Fruit fly (Drosophila melanogaster): ENCODE results near the gene IntS11.
A peak's percentile ranks its signal among the peaks of the same experiment; 100 is the strongest.

The IntS11 gene

dm6 chr3R:29774360-29775193 is 29.4 kb downstream of the IntS11 start (continued):
- TF ChIP-seq CG5180 (GFP tag; optimal IDR thresholded peaks at IDR 0.05), result no peak
- no peak for TF ChIP-seq CG32772 (GFP tag; IDR thresholded peaks at IDR 0.05)
- no peak for TF ChIP-seq CG13123 (GFP tag; optimal IDR thresholded peaks at IDR 0.05)
- no peak for TF ChIP-seq pita (GFP tag; optimal IDR thresholded peaks at IDR 0.05)
- TF ChIP-seq Tbp (GFP tag; optimal IDR thresholded peaks at IDR 0.05), result peak; percentile 83
- no peak for TF ChIP-seq Nf-YA (GFP tag; IDR thresholded peaks at IDR 0.05)
- TF ChIP-seq Bgb (GFP tag; IDR thresholded peaks at IDR 0.05; ENCODE audit: partially characterized antibody), result peak; percentile 38; the same call in 1 of the 2 replicates
- no peak for TF ChIP-seq en (GFP tag; optimal IDR thresholded peaks at IDR 0.05)
- TF ChIP-seq CG31441 (GFP tag; IDR thresholded peaks at IDR 0.05), result no peak
- no peak for TF ChIP-seq caup (GFP tag; optimal IDR thresholded peaks at IDR 0.05; ENCODE audit: severe bottlenecking)
- TF ChIP-seq jigr1 (GFP tag; IDR thresholded peaks at IDR 0.05), result no peak
- no peak; the same call in 1 of the 2 replicates for TF ChIP-seq ranshi (GFP tag; IDR thresholded peaks at IDR 0.05)
- no peak for TF ChIP-seq nerfin-2 (GFP tag; IDR thresholded peaks at IDR 0.05; ENCODE audit: partially characterized antibody)
- TF ChIP-seq Eip74EF (GFP tag; optimal IDR thresholded peaks at IDR 0.05), result no peak
- TF ChIP-seq CG30431 (GFP tag; optimal IDR thresholded peaks at IDR 0.05), result no peak
- no peak for TF ChIP-seq CG7963 (GFP tag; IDR thresholded peaks at IDR 0.05; ENCODE audit: partially characterized antibody)
- TF ChIP-seq CG33557 (GFP tag; optimal IDR thresholded peaks at IDR 0.05), result peak; percentile 43
- no peak for TF ChIP-seq Gsc (GFP tag; IDR thresholded peaks at IDR 0.05)
- no peak for TF ChIP-seq E2f1 (GFP tag; IDR thresholded peaks at IDR 0.05)
- TF ChIP-seq Meics (GFP tag; optimal IDR thresholded peaks at IDR 0.05), result no peak
- TF ChIP-seq CG2889 (GFP tag; IDR thresholded peaks at IDR 0.05), result no peak
- TF ChIP-seq CG4282 (GFP tag; optimal IDR thresholded peaks at IDR 0.05), result no peak
- no peak for TF ChIP-seq CoRest (tag; optimal IDR thresholded peaks at IDR 0.05)
- 0 out of 2 replicates have a peak, but pooled peaks have one; percentile 37 for TF ChIP-seq Drgx (GFP tag; IDR thresholded peaks at IDR 0.05)
- TF ChIP-seq CG10274 (GFP tag; optimal IDR thresholded peaks at IDR 0.05), result no peak
- TF ChIP-seq Ssrp (tag; optimal IDR thresholded peaks at IDR 0.05), result no peak
- no peak for TF ChIP-seq toy (GFP tag; IDR thresholded peaks at IDR 0.05)
- no peak; the same call in 2 of the 3 replicates for TF ChIP-seq HLH4C (GFP tag; IDR thresholded peaks at IDR 0.05; ENCODE audit: partially characterized antibody)
- no peak for TF ChIP-seq CG10147 (GFP tag; optimal IDR thresholded peaks at IDR 0.05)
- no peak for TF ChIP-seq Mrtf (GFP tag; IDR thresholded peaks at IDR 0.05)
- no peak for TF ChIP-seq oc (tag; optimal IDR thresholded peaks at IDR 0.05)
- no peak for TF ChIP-seq TFAM (GFP tag; optimal IDR thresholded peaks at IDR 0.05)
- TF ChIP-seq CG12155 (GFP tag; optimal IDR thresholded peaks at IDR 0.05), result no peak
- no peak for TF ChIP-seq CG10565 (GFP tag; optimal IDR thresholded peaks at IDR 0.05)
- TF ChIP-seq az2 (GFP tag; optimal IDR thresholded peaks at IDR 0.05), result no peak
- TF ChIP-seq CG16815 (GFP tag; optimal IDR thresholded peaks at IDR 0.05), result no peak
- TF ChIP-seq vfl (GFP tag; optimal IDR thresholded peaks at IDR 0.05), result no peak
- no peak for TF ChIP-seq CG3838 (GFP tag; optimal IDR thresholded peaks at IDR 0.05)
- TF ChIP-seq CG7839 (tag; optimal IDR thresholded peaks at IDR 0.05), result no peak
- TF ChIP-seq C15 (GFP tag; IDR thresholded peaks at IDR 0.05), result no peak
- TF ChIP-seq CG14965 (GFP tag; optimal IDR thresholded peaks at IDR 0.05; ENCODE audit: borderline replicate concordance), result no peak
- TF ChIP-seq org-1 (GFP tag; optimal IDR thresholded peaks at IDR 0.05), result no peak
- TF ChIP-seq stc (GFP tag; IDR thresholded peaks at IDR 0.05), result peak; percentile 10; the same call in 1 of the 2 replicates
- TF ChIP-seq fru (optimal IDR thresholded peaks at IDR 0.05), result no peak
- peak; percentile 25 for TF ChIP-seq CG15601 (tag; optimal IDR thresholded peaks at IDR 0.05)
- no peak for TF ChIP-seq CG17802 (tag; optimal IDR thresholded peaks at IDR 0.05)
- TF ChIP-seq gce (GFP tag; IDR thresholded peaks at IDR 0.05), result no peak; the same call in 2 of the 3 replicates
- peak; percentile 48 for TF ChIP-seq pfk (GFP tag; optimal IDR thresholded peaks at IDR 0.05)
- no peak for TF ChIP-seq CG2120 (GFP tag; optimal IDR thresholded peaks at IDR 0.05)

All from whole organism, embryonic.